Worm (Caenorhabditis elegans): Measurements from ENCODE around the gene F41E6.5.

DNA sequence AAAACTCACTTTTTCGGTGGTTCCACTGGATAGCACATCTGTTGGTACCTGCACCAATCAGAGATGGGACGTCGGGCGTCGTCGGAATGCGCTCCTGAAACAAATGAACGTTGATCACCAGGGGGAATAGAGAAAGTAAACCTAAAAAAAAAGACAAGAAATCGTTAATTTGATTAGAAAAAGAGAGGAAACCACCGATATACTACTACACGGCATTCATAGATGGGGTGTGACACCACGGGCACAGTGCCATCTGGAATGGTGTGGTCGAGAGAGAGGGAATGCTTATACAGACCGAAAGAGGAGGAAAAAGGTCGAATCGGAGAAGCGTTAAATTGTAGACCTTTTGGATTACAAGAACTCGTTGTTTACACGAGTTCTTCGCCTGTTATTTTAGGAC lies 15.2 kb upstream of the F41E6.5 start, which contains the start of gene C10B5.3:
- no peak for TF ChIP-seq ztf-11 (tag; optimal IDR thresholded peaks at IDR 0.05)
- no peak for TF ChIP-seq pha-4 (tag; optimal IDR thresholded peaks at IDR 0.05)
- no peak for TF ChIP-seq nhr-76 (tag; optimal IDR thresholded peaks at IDR 0.05)

All from whole organism, mixed stage, embryonic.